Worm (Caenorhabditis elegans) whole organism, L1 larva: ENCODE measurements around the gene K09F6.6.
"Not testable (repeated sequence)": the region's sequence is repeated elsewhere in the genome, so short reads cannot be mapped to it uniquely, and the experiment has no call there.

Source experiments
- C34B4.2 ChIP-seq: sonication (generic microtip); optimal IDR thresholded peaks from 2 replicates; lab custom pipeline; 2017; ENCODE audit warnings: mild to moderate bottlenecking, missing genetic modification characterization, missing compliant biosample characterization
- F16B12.6 ChIP-seq: fragments of 150-350 bp; optimal IDR thresholded peaks from 2 replicates; lab custom pipeline; 2014; ENCODE audit warnings: missing biosample characterization, missing genetic modification characterization
- aly-2 ChIP-seq: fragments of 150-350 bp; optimal IDR thresholded peaks from 2 replicates; lab custom pipeline; 2014; ENCODE audit warnings: missing biosample characterization, missing genetic modification characterization
- ceh-63 ChIP-seq: fragments of 200-800 bp; sonication (Bioruptor generic); optimal IDR thresholded peaks from 2 replicates; lab custom pipeline; 2018; ENCODE audit warnings: mild to moderate bottlenecking, missing genetic modification characterization, missing compliant biosample characterization
- ceh-8 ChIP-seq: fragments of 200-800 bp; sonication (Bioruptor generic); optimal IDR thresholded peaks from 2 replicates; lab custom pipeline; 2018; ENCODE audit warnings: mild to moderate bottlenecking, missing genetic modification characterization, moderate library complexity, missing compliant biosample characterization
- ceh-82 ChIP-seq, 3 experiments: fragments of 150-350 bp in 1 of 3; sonication (generic microtip) in 2 of 3; optimal IDR thresholded peaks; 2 replicates each; lab custom pipeline; 2014 to 2017; ENCODE audit warnings: missing biosample characterization in 3 of 3, missing genetic modification characterization in 3 of 3
- ceh-88 ChIP-seq: fragments of 200-800 bp; sonication (Bioruptor generic); IDR thresholded peaks from 2 replicates; pipeline ENCODE4 v1.3.6; 2022; ENCODE audit warnings: missing genetic modification characterization, missing compliant biosample characterization
- ceh-90 ChIP-seq: sonication (generic microtip); optimal IDR thresholded peaks from 2 replicates; lab custom pipeline; 2016; ENCODE audit warnings: missing genetic modification characterization, missing compliant biosample characterization
- ces-1 ChIP-seq: fragments of 150-350 bp; optimal IDR thresholded peaks from 2 replicates; lab custom pipeline; 2014; ENCODE audit warnings: missing biosample characterization, missing genetic modification reagents, missing genetic modification characterization
- dpl-1 ChIP-seq, 3 experiments: fragments of 150-350 bp in 2 of 3; sonication (generic microtip) in 1 of 3; optimal IDR thresholded peaks; 2 replicates each; lab custom pipeline; 2014 to 2017; ENCODE audit warnings: missing biosample characterization in 3 of 3, missing genetic modification characterization in 3 of 3, missing genetic modification reagents in 3 of 3
- dsc-1 ChIP-seq: sonication (generic microtip); optimal IDR thresholded peaks from 2 replicates; lab custom pipeline; 2016; ENCODE audit warnings: mild to moderate bottlenecking, missing genetic modification characterization, missing compliant biosample characterization
- efl-1 ChIP-seq, 4 experiments: fragments of 150-350 bp; optimal IDR thresholded peaks in 3 of 4; peaks in 1 of 4; 1 replicate in 1 of 4; 2 replicates in 3 of 4; lab custom pipeline; 2014; ENCODE audit warnings: missing biosample characterization in 2 of 4, missing genetic modification characterization in 2 of 4, missing genetic modification reagents in 2 of 4
- efl-3 ChIP-seq: fragments of 200-800 bp; sonication (Bioruptor generic); optimal IDR thresholded peaks from 2 replicates; lab custom pipeline; 2018; ENCODE audit warnings: mild to moderate bottlenecking, missing genetic modification characterization, missing compliant biosample characterization
- egl-13 ChIP-seq: sonication (generic microtip); optimal IDR thresholded peaks from 2 replicates; lab custom pipeline; 2016; ENCODE audit warnings: missing genotype, missing genetic modification reagents, missing genetic modification characterization, missing compliant biosample characterization
- ets-5 ChIP-seq: fragments of 200-800 bp; sonication (Bioruptor generic); IDR thresholded peaks from 2 replicates; pipeline ENCODE4 v1.3.6; 2022; ENCODE audit warnings: missing genetic modification characterization, missing compliant biosample characterization
- fkh-10 ChIP-seq: sonication (generic microtip); optimal IDR thresholded peaks from 2 replicates; lab custom pipeline; 2017; ENCODE audit warnings: missing biosample characterization, missing genetic modification reagents, missing genetic modification characterization
- fkh-4 ChIP-seq: sonication (generic microtip); optimal IDR thresholded peaks from 2 replicates; lab custom pipeline; 2016; ENCODE audit warnings: missing compliant biosample characterization, missing genetic modification characterization, borderline replicate concordance
- irx-1 ChIP-seq: sonication (generic microtip); optimal IDR thresholded peaks from 2 replicates; lab custom pipeline; 2016; ENCODE audit warnings: missing genetic modification characterization, missing compliant biosample characterization
- isw-1 ChIP-seq: fragments of 200-800 bp; sonication (Bioruptor generic); IDR thresholded peaks from 2 replicates; pipeline ENCODE4 v1.3.6; 2022; ENCODE audit warnings: missing genetic modification characterization, missing compliant biosample characterization
- jun-1 ChIP-seq: fragments of 150-350 bp; optimal IDR thresholded peaks from 2 replicates; lab custom pipeline; 2014; ENCODE audit warnings: missing biosample characterization, missing genetic modification reagents, missing genetic modification characterization
- lin-13 ChIP-seq: fragments of 150-350 bp; optimal IDR thresholded peaks from 2 replicates; lab custom pipeline; 2014; ENCODE audit warnings: missing biosample characterization, missing genetic modification reagents, missing genetic modification characterization
- lin-14 ChIP-seq: fragments of 200-800 bp; sonication (Bioruptor generic); optimal IDR thresholded peaks from 2 replicates; lab custom pipeline; 2018; ENCODE audit warnings: mild to moderate bottlenecking, missing genetic modification characterization, moderate library complexity, missing compliant biosample characterization
- lsy-2 ChIP-seq, 2 experiments: fragments of 150-350 bp; optimal IDR thresholded peaks; 2 replicates each; lab custom pipeline; 2014; ENCODE audit warnings: missing biosample characterization in 2 of 2, missing genetic modification characterization in 2 of 2
- mab-9 ChIP-seq: fragments of 200-800 bp; sonication (Bioruptor generic); IDR thresholded peaks from 2 replicates; pipeline ENCODE4 v1.3.6; 2022; ENCODE audit warnings: missing genetic modification reagents, missing genetic modification characterization, missing compliant biosample characterization
- nhr-12 ChIP-seq: sonication (generic microtip); optimal IDR thresholded peaks from 2 replicates; lab custom pipeline; 2017; ENCODE audit warnings: missing biosample characterization, missing genetic modification characterization
- nhr-237 ChIP-seq: fragments of 150-350 bp; optimal IDR thresholded peaks from 2 replicates; lab custom pipeline; 2014; ENCODE audit warnings: missing biosample characterization, missing genetic modification characterization
- nhr-47 ChIP-seq: sonication (generic microtip); optimal IDR thresholded peaks from 2 replicates; lab custom pipeline; 2016; ENCODE audit warnings: mild to moderate bottlenecking, missing genetic modification characterization, moderate library complexity, missing compliant biosample characterization
- nhr-71 ChIP-seq: sonication (generic microtip); optimal IDR thresholded peaks from 2 replicates; lab custom pipeline; 2016; ENCODE audit warnings: mild to moderate bottlenecking, missing genetic modification characterization, moderate library complexity, missing compliant biosample characterization
- nhr-84 ChIP-seq: sonication (generic microtip); optimal IDR thresholded peaks from 2 replicates; lab custom pipeline; 2017; ENCODE audit warnings: missing biosample characterization, missing genetic modification characterization
- nhr-85 ChIP-seq: sonication (generic microtip); peaks from one replicate; lab custom pipeline; 2016; ENCODE audit warnings: missing genetic modification characterization, inconsistent platforms, missing compliant biosample characterization
- pag-3 ChIP-seq: sonication (generic microtip); optimal IDR thresholded peaks from 2 replicates; lab custom pipeline; 2017; ENCODE audit warnings: missing genetic modification characterization, mild to moderate bottlenecking, missing compliant biosample characterization, antibody characterized with exemption, borderline replicate concordance; ENCODE audit not compliant: insufficient read depth
- skn-1 ChIP-seq: fragments of 150-350 bp; optimal IDR thresholded peaks from 2 replicates; lab custom pipeline; 2014; ENCODE audit warnings: missing biosample characterization, missing genetic modification characterization
- snu-23 ChIP-seq: sonication (generic microtip); optimal IDR thresholded peaks from 2 replicates; lab custom pipeline; 2016; ENCODE audit warnings: missing genetic modification characterization, missing compliant biosample characterization
- swsn-7 ChIP-seq: sonication (generic microtip); optimal IDR thresholded peaks from 2 replicates; lab custom pipeline; 2016; ENCODE audit warnings: missing genetic modification characterization, missing compliant biosample characterization
- tbx-2 ChIP-seq: sonication (generic microtip); optimal IDR thresholded peaks from 2 replicates; lab custom pipeline; 2016; ENCODE audit warnings: missing genetic modification characterization, missing compliant biosample characterization
- unc-62 ChIP-seq: fragments of 150-350 bp; optimal IDR thresholded peaks from 2 replicates; lab custom pipeline; 2014; ENCODE audit warnings: missing biosample characterization, missing genetic modification reagents, missing genetic modification characterization
- unc-86 ChIP-seq: sonication (generic microtip); optimal IDR thresholded peaks from 2 replicates; lab custom pipeline; 2016; ENCODE audit warnings: missing genetic modification characterization, missing compliant biosample characterization
- unc-98 ChIP-seq: fragments of 200-800 bp; sonication (Bioruptor generic); IDR thresholded peaks from 2 replicates; pipeline ENCODE4 v1.3.6; 2022; ENCODE audit warnings: missing genetic modification characterization, missing compliant biosample characterization
- xbp-1 ChIP-seq: sonication (generic microtip); optimal IDR thresholded peaks from 2 replicates; lab custom pipeline; 2016; ENCODE audit warnings: missing genetic modification characterization, missing compliant biosample characterization
- zag-1 ChIP-seq: fragments of 150-350 bp; optimal IDR thresholded peaks from 2 replicates; lab custom pipeline; 2014; ENCODE audit warnings: missing biosample characterization, missing genetic modification characterization
- zip-4 ChIP-seq: fragments of 200-800 bp; sonication (Bioruptor generic); optimal IDR thresholded peaks from 2 replicates; lab custom pipeline; 2018; ENCODE audit warnings: mild to moderate bottlenecking, missing genetic modification characterization, moderate library complexity, missing compliant biosample characterization

Gene K09F6.6

DNA sequence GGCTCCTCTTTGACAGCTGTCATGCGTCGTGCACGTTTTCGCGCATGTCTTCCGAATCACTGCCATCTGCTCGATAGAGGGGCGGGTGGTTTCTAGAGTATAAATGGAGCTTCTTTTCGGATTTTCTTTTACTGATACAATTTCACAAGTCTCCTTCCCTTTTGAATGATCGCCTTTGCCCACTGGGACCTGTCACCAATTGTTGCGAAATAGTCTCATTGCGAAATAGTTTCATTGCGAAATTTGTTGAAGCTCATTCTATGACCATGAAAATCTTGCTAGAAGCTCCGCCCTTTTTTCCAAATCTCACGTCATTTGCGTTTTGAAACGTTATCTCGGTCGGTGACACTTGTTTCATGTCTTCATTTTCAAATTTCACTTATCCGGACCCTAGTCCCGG lies 10.3 kb upstream of the K09F6.6 start:
- TF ChIP-seq ceh-8 (no peak), lin-14 (GFP tag; lab: Kevin White, UChicago) (peak; percentile 77), nhr-71 (peak; percentile 65), aly-2 (tag; lab: Kevin White, UChicago) (no peak), lsy-2 (tag; optimal IDR thresholded peaks at IDR 0.05; lab: Kevin White, UChicago) (peak in 1 of 2 experiments; percentile 10), jun-1 (tag; lab: Kevin White, UChicago) (peak; percentile 51), skn-1 (tag; lab: Kevin White, UChicago) (peak; percentile 14), isw-1 (GFP tag; lab: Robert Waterston, UW) (peak; percentile 42), ceh-88 (GFP tag; lab: Robert Waterston, UW) (no peak), nhr-47 (tag; lab: Kevin White, UChicago) (peak; percentile 32), efl-1 (optimal IDR thresholded peaks at IDR 0.05; lab: Kevin White, UChicago) (peak; percentile 27 to 54), efl-1 (GFP tag; optimal IDR thresholded peaks at IDR 0.05 in 1 of 2; lab: Kevin White, UChicago) (peak in 1 of 2 experiments; percentile 39), ceh-82 (tag; optimal IDR thresholded peaks at IDR 0.05; lab: Kevin White, UChicago) (peak; percentile 35 to 70 (median 61)), zip-4 (GFP tag; lab: Kevin White, UChicago) (peak; percentile 92)
- TF ChIP-seq, all 84 proteins: peak for 10

DNA sequence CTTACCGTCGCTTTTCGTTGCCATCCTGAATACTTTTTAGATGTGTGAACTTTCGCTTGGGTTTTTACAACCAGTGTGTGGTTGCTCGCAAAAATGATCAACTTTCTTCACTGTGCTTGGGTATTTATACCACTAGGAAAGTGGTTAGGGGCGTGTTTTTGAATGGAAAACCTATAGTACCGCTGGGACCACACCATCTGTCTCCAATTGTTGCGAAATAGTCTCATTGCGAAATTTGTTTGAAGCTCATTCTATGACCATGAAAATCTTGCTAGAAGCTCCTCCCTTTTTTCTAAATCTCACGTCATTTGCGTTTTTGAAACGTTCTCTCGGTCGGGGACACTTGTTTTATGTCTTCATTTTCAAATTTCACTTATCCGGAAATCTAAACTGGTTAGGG lies 9.7 kb upstream of the K09F6.6 start, which contains the start of the genes K09F6.10 and K09F6.13:
K09F6.10 (minus strand) TSS at position 86 of the 400 bp plus-strand sequence.
K09F6.13 (plus strand) TSS at position 317 of the 400 bp plus-strand sequence.
- TF ChIP-seq ets-5 (GFP tag; lab: Robert Waterston, UW) (0 out of 2 replicates have a peak, but pooled peaks have one; percentile 77), mab-9 (no peak), isw-1 (GFP tag; lab: Robert Waterston, UW) (peak; percentile 11; the same call in 1 of the 2 replicates), lin-13 (GFP tag; lab: Kevin White, UChicago) (no peak), lin-14 (GFP tag; lab: Kevin White, UChicago) (peak; percentile 21)

DNA sequence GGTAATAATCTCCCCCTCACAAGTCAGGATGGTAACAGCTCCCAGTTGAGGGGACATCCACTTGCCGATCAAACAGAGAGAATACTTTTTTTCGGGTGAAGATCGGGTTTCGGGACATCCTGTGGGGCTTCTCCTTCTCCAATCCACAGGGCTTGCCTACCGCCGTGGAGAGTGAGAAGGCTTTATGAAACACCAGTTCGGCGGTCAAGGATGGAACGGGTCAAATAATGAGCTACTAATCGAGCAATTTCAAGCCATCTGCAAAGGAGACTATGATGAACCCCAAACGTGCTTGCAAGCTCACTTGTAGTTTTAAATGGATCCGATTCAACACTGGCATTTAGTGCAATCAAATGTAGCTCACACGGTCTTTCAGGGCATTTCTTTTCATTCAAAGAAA lies 5.6 kb upstream of the K09F6.6 start:
- TF ChIP-seq efl-1 (optimal IDR thresholded peaks at IDR 0.05; lab: Kevin White, UChicago) (no peak), efl-1 (GFP tag; optimal IDR thresholded peaks at IDR 0.05 in 1 of 2; lab: Kevin White, UChicago) (peak in 1 of 2 experiments; percentile 57), nhr-84 (tag; lab: Kevin White, UChicago) (no peak)
- TF ChIP-seq, all 84 proteins: peak for 1

DNA sequence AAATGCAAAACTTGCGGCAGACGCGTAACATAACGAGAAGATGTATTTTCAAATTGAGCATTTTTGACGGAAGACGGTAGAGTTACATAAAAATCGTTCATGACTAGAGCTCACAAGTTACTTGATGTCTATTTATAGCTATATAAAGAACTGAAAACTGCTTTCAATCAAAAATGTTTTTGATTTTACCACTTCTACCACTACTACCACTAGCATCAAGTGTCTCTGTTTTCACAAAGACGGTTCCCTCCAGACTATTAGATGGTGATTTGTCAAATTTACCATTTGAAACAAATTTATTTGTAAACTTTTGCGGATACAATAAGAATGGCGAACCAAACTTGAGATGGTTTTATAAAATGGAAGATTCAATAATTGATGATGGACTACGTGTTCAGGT lies 3.5 kb upstream of the K09F6.6 start, which contains the start of gene K09F6.9:
K09F6.9 (minus strand) TSS at position 101 of the 400 bp plus-strand sequence.
- not testable (repeated sequence) for TF ChIP-seq lin-13 (GFP tag; lab: Kevin White, UChicago); swsn-7 (tag; lab: Kevin White, UChicago); nhr-12 (tag; lab: Kevin White, UChicago)

DNA sequence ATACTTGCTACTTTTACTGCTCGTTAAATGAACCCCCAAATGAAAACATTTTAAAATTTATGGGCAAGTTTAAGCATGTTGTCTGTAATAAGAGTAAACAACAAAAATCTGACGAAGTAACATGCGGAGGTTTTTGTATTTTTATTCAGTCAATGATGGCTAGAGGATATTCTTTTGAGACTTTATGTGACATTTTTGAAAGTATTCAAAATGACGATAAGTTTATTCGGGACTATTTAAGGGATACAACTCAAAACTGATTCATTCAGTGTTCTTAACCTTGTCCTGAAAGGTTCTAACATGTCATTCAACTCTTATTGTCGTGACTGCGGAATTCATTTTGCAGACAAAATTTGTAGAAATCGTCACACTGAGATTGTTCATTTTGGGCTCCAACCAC lies 734 bp upstream of the K09F6.6 start, which contains the start of gene K09F6.11:
K09F6.11 (plus strand) TSS at position 301 of the 400 bp plus-strand sequence.
- no peak for TF ChIP-seq efl-3 (GFP tag; lab: Kevin White, UChicago)
- TF ChIP-seq unc-86 (tag; lab: Kevin White, UChicago), result no peak
- no peak for TF ChIP-seq nhr-237 (tag; lab: Kevin White, UChicago)
- TF ChIP-seq irx-1 (tag; lab: Kevin White, UChicago), result no peak
- TF ChIP-seq F16B12.6 (tag; lab: Kevin White, UChicago), result no peak
- no peak for TF ChIP-seq jun-1 (tag; lab: Kevin White, UChicago)
- TF ChIP-seq dsc-1, result no peak
- no peak for TF ChIP-seq pag-3 (tag; lab: Kevin White, UChicago)
- TF ChIP-seq snu-23 (GFP tag; lab: Kevin White, UChicago), result no peak
- TF ChIP-seq egl-13, result no peak
- TF ChIP-seq zag-1 (tag; lab: Kevin White, UChicago), result no peak

DNA sequence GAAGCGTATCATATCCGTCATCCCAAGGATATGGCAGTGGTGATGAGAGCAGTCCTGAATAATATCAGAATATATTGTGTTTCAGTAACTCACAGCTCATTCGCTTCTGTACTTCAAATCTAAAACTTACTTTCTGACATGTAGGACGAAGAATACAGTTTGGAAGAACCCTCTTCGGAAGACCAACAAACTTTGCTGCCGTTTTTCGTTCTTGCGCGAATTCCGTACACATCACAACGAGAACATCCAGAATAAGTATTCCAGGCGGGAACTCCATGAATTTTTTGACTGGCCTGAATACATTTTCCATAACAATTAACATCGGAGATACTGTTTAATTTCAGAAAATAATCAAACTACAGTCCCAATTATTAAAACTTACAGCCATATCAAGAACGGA lies 1.7 kb downstream of the K09F6.6 start, which contains the start of gene K09F6.15:
K09F6.15 (minus strand) TSS at position 101 of the 400 bp plus-strand sequence.
- TF ChIP-seq C34B4.2 (tag; lab: Kevin White, UChicago), result no peak
- TF ChIP-seq ceh-63 (GFP tag; lab: Kevin White, UChicago), result no peak
- no peak for TF ChIP-seq lin-13 (GFP tag; lab: Kevin White, UChicago)
- TF ChIP-seq egl-13, result no peak
- TF ChIP-seq dpl-1 (GFP tag; optimal IDR thresholded peaks at IDR 0.05; lab: Kevin White, UChicago), result no peak
- no peak for TF ChIP-seq unc-62
- no peak for TF ChIP-seq ces-1 (GFP tag; lab: Kevin White, UChicago)
- no peak for TF ChIP-seq nhr-47 (tag; lab: Kevin White, UChicago)
- TF ChIP-seq nhr-85, result no peak
- TF ChIP-seq snu-23 (GFP tag; lab: Kevin White, UChicago), result no peak
- no peak for TF ChIP-seq fkh-10 (GFP tag; lab: Kevin White, UChicago)
- no peak for TF ChIP-seq fkh-4
- TF ChIP-seq unc-98, result no peak
- TF ChIP-seq ceh-90 (tag; lab: Kevin White, UChicago), result no peak
- TF ChIP-seq tbx-2, result no peak
- no peak for TF ChIP-seq xbp-1
